Worm (Caenorhabditis elegans) whole organism, L1 larva: ENCODE data around the gene folt-3.

Experiments used
- ceh-8 ChIP-seq: fragments of 200-800 bp; sonication (Bioruptor generic); optimal IDR thresholded peaks from 2 replicates; lab custom pipeline; 2018; ENCODE audit warnings: mild to moderate bottlenecking, missing genetic modification characterization, moderate library complexity, missing compliant biosample characterization
- elt-2 ChIP-seq: sonication (generic microtip); optimal IDR thresholded peaks from 2 replicates; lab custom pipeline; 2016; ENCODE audit warnings: missing genetic modification characterization, mild to moderate bottlenecking, inconsistent platforms, missing compliant biosample characterization, missing genetic modification reagents
- elt-3 ChIP-seq, 6 experiments: fragments of 150-350 bp in 1 of 6; sonication (generic microtip); optimal IDR thresholded peaks; 2 replicates each; lab custom pipeline; 2017 to 2018; ENCODE audit warnings: missing biosample characterization in 6 of 6, missing genetic modification characterization in 6 of 6, inconsistent platforms in 1 of 6
- fkh-10 ChIP-seq: sonication (generic microtip); optimal IDR thresholded peaks from 2 replicates; lab custom pipeline; 2017; ENCODE audit warnings: missing biosample characterization, missing genetic modification reagents, missing genetic modification characterization
- fkh-8 ChIP-seq: sonication (generic microtip); optimal IDR thresholded peaks from 2 replicates; lab custom pipeline; 2016; ENCODE audit warnings: mild to moderate bottlenecking, missing genetic modification characterization, missing compliant biosample characterization
- hpl-2 ChIP-seq: fragments of 150-350 bp; optimal IDR thresholded peaks from 2 replicates; lab custom pipeline; 2014; ENCODE audit warnings: missing biosample characterization, missing genetic modification reagents, missing genetic modification characterization
- lin-15B ChIP-seq: fragments of 150-350 bp; sonication (generic microtip); optimal IDR thresholded peaks from 3 replicates; lab custom pipeline; 2014; ENCODE audit warnings: missing biosample characterization, missing genetic modification characterization
- lir-3 ChIP-seq: sonication (generic microtip); optimal IDR thresholded peaks from 2 replicates; lab custom pipeline; 2016; ENCODE audit warnings: mild to moderate bottlenecking, missing genetic modification characterization, moderate library complexity, missing compliant biosample characterization; ENCODE audit not compliant: poor library complexity
- nhr-237 ChIP-seq: fragments of 150-350 bp; optimal IDR thresholded peaks from 2 replicates; lab custom pipeline; 2014; ENCODE audit warnings: missing biosample characterization, missing genetic modification characterization
- nhr-76 ChIP-seq: sonication (generic microtip); optimal IDR thresholded peaks from 2 replicates; lab custom pipeline; 2017; ENCODE audit warnings: missing biosample characterization, missing genetic modification characterization
- rnt-1 ChIP-seq: sonication (generic microtip); optimal IDR thresholded peaks from 2 replicates; lab custom pipeline; 2016; ENCODE audit warnings: mild to moderate bottlenecking, missing genetic modification characterization, moderate library complexity, missing compliant biosample characterization
- ztf-11 ChIP-seq, 2 experiments: sonication (generic microtip); optimal IDR thresholded peaks; 2 replicates each; lab custom pipeline; 2016 to 2017; ENCODE audit warnings: missing genetic modification characterization in 2 of 2, missing biosample characterization in 1 of 2, missing compliant biosample characterization in 1 of 2

- no peak for TF ChIP-seq elt-3 (tag; optimal IDR thresholded peaks at IDR 0.05; lab: Kevin White, UChicago)
- no peak for TF ChIP-seq nhr-76 (tag; lab: Kevin White, UChicago)
- no peak for TF ChIP-seq nhr-237
- TF ChIP-seq lin-15B (tag; lab: Kevin White, UChicago): no peak
- TF ChIP-seq ztf-11 (tag; optimal IDR thresholded peaks at IDR 0.05; lab: Kevin White, UChicago): no peak
- TF ChIP-seq lir-3 (tag; lab: Kevin White, UChicago): no peak
- no peak for TF ChIP-seq fkh-8 (tag; lab: Kevin White, UChicago)
- no peak for TF ChIP-seq fkh-10
- no peak for TF ChIP-seq ceh-8
- no peak for TF ChIP-seq rnt-1
- no peak for TF ChIP-seq hpl-2 (GFP tag; lab: Kevin White, UChicago)
- TF ChIP-seq elt-2: no peak
These were observed 40.4 kb upstream of the folt-3 start for ce11 chrV:7649963-7650362.
